Worm (Caenorhabditis elegans): Measurements from ENCODE around the gene sdc-3.

The sdc-3 gene

ce11 chrV:15078560-15078959 is 30.6 kb upstream of the sdc-3 start:
- TF ChIP-seq unc-55 (GFP tag; optimal IDR thresholded peaks at IDR 0.05) = no peak
- no peak for TF ChIP-seq ztf-4 (tag; optimal IDR thresholded peaks at IDR 0.05)
- TF ChIP-seq F13H6.1 (tag; optimal IDR thresholded peaks at IDR 0.05) = no peak
- TF ChIP-seq sma-9 (GFP tag; optimal IDR thresholded peaks at IDR 0.05) = no peak
- no peak for TF ChIP-seq sma-9 (tag; optimal IDR thresholded peaks at IDR 0.05)
- TF ChIP-seq gmeb-1 (tag; optimal IDR thresholded peaks at IDR 0.05) = no peak
- TF ChIP-seq ceh-16 (tag; optimal IDR thresholded peaks at IDR 0.05) = no peak

- TF ChIP-seq C34F6.9 (tag; optimal IDR thresholded peaks at IDR 0.05) (peak; percentile 62), unc-55 (GFP tag; optimal IDR thresholded peaks at IDR 0.05) (peak; percentile 82), ztf-11 (tag; optimal IDR thresholded peaks at IDR 0.05) (no peak), ZK546.5 (tag; optimal IDR thresholded peaks at IDR 0.05) (no peak), nhr-77 (tag; optimal IDR thresholded peaks at IDR 0.05) (no peak), zag-1 (tag; optimal IDR thresholded peaks at IDR 0.05) (peak; percentile 45), nhr-129 (tag; optimal IDR thresholded peaks at IDR 0.05) (peak; percentile 52), mab-5 (tag; optimal IDR thresholded peaks at IDR 0.05) (peak; percentile 11), crh-2 (tag; optimal IDR thresholded peaks at IDR 0.05) (peak; percentile 32), sma-9 (GFP tag; optimal IDR thresholded peaks at IDR 0.05) (peak; percentile 39), sma-9 (tag; optimal IDR thresholded peaks at IDR 0.05) (no peak), sem-4 (tag; optimal IDR thresholded peaks at IDR 0.05) (no peak), lsy-2 (tag; optimal IDR thresholded peaks at IDR 0.05) (peak in 1 of 2 experiments; percentile 35)
Observed at ce11 chrV:15074907-15075306, 26.9 kb upstream of the sdc-3 start.

DNA sequence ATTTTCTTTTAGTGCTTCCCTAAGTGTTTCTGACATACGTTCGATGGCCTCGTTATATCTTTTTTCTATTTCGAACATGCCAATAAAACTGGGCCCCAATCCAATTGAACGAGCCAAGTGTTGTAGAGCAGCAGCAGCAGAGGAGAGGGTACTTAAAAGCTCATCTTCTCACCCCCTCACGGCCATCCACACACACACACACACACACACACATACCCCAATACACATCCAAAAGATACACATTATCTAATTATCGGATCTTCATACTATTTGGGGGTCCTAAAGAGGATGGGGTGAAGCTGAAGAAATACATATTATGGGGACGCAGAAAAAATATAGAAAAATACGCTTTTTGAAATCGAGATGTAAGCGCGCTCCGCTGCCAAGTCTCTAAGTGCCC is 24.7 kb upstream of the sdc-3 start:
- no peak for TF ChIP-seq lin-11 (tag; optimal IDR thresholded peaks at IDR 0.05)
- no peak for TF ChIP-seq snpc-4 (tag; optimal IDR thresholded peaks at IDR 0.05)
- no peak for TF ChIP-seq alr-1 (tag; optimal IDR thresholded peaks at IDR 0.05)
- TF ChIP-seq mbf-1 (tag; optimal IDR thresholded peaks at IDR 0.05) = no peak
- TF ChIP-seq nhr-237 (tag; optimal IDR thresholded peaks at IDR 0.05) = no peak
- no peak for TF ChIP-seq C34F6.9 (tag; optimal IDR thresholded peaks at IDR 0.05)
- TF ChIP-seq ztf-4 (tag; optimal IDR thresholded peaks at IDR 0.05) = no peak
- TF ChIP-seq ceh-16 (tag; optimal IDR thresholded peaks at IDR 0.05) = no peak
- no peak for TF ChIP-seq ama-1 (optimal IDR thresholded peaks at IDR 0.05)
- TF ChIP-seq Y55F3AM.14 (GFP tag; optimal IDR thresholded peaks at IDR 0.05) = no peak
- TF ChIP-seq aly-2 (tag; optimal IDR thresholded peaks at IDR 0.05) = no peak
- no peak for TF ChIP-seq nhr-10 (tag; optimal IDR thresholded peaks at IDR 0.05)
- TF ChIP-seq egl-27 (tag; optimal IDR thresholded peaks at IDR 0.05) = no peak
- no peak for TF ChIP-seq nhr-129 (tag; optimal IDR thresholded peaks at IDR 0.05)

- TF ChIP-seq R02D3.7 (tag; optimal IDR thresholded peaks at IDR 0.05) = peak; percentile 13
- TF ChIP-seq egl-27 (tag; optimal IDR thresholded peaks at IDR 0.05) = peak; percentile 83
- TF ChIP-seq mab-5 (tag; optimal IDR thresholded peaks at IDR 0.05) = peak; percentile 86
- TF ChIP-seq aly-2 (tag; optimal IDR thresholded peaks at IDR 0.05) = no peak
- TF ChIP-seq lsy-2 (tag; optimal IDR thresholded peaks at IDR 0.05) = peak; percentile 50 to 87
- TF ChIP-seq nhr-21 (tag; optimal IDR thresholded peaks at IDR 0.05) = peak; percentile 45
- TF ChIP-seq ceh-16 (tag; optimal IDR thresholded peaks at IDR 0.05) = no peak
- peak; percentile 75 for TF ChIP-seq lin-13 (GFP tag; optimal IDR thresholded peaks at IDR 0.05)
- TF ChIP-seq fos-1 (tag; optimal IDR thresholded peaks at IDR 0.05) = peak; percentile 68
- TF ChIP-seq nhr-129 (tag; optimal IDR thresholded peaks at IDR 0.05) = peak; percentile 92
- TF ChIP-seq F13H6.1 (tag; optimal IDR thresholded peaks at IDR 0.05) = peak; percentile 94
- no peak for TF ChIP-seq gmeb-1 (tag; optimal IDR thresholded peaks at IDR 0.05)
- peak; percentile 77 for TF ChIP-seq Y55F3AM.14 (GFP tag; optimal IDR thresholded peaks at IDR 0.05)
- peak; percentile 58 for TF ChIP-seq unc-55 (GFP tag; optimal IDR thresholded peaks at IDR 0.05)
- TF ChIP-seq nhr-25 (tag; optimal IDR thresholded peaks at IDR 0.05) = peak; percentile 42
- peak; percentile 47 for TF ChIP-seq lin-39 (tag; optimal IDR thresholded peaks at IDR 0.05)
- TF ChIP-seq alr-1 (tag; optimal IDR thresholded peaks at IDR 0.05) = no peak
- TF ChIP-seq sem-4 (tag; optimal IDR thresholded peaks at IDR 0.05) = peak; percentile 25
- peak; percentile 33 for TF ChIP-seq sma-3 (GFP tag; optimal IDR thresholded peaks at IDR 0.05)
- TF ChIP-seq crh-2 (tag; optimal IDR thresholded peaks at IDR 0.05) = peak; percentile 88
- no peak for TF ChIP-seq nhr-237 (tag; optimal IDR thresholded peaks at IDR 0.05)
- TF ChIP-seq unc-39 (tag; optimal IDR thresholded peaks at IDR 0.05) = peak; percentile 28
- peak; percentile 79 for TF ChIP-seq zag-1 (tag; optimal IDR thresholded peaks at IDR 0.05)
- TF ChIP-seq unc-62 (GFP tag; optimal IDR thresholded peaks at IDR 0.05) = peak; percentile 6
- TF ChIP-seq sma-9 (GFP tag; optimal IDR thresholded peaks at IDR 0.05) = peak; percentile 84
- TF ChIP-seq sma-9 (tag; optimal IDR thresholded peaks at IDR 0.05) = no peak
- TF ChIP-seq ztf-4 (tag; optimal IDR thresholded peaks at IDR 0.05) = peak; percentile 40
- no peak for TF ChIP-seq ztf-11 (tag; optimal IDR thresholded peaks at IDR 0.05)
- TF ChIP-seq C34F6.9 (tag; optimal IDR thresholded peaks at IDR 0.05) = peak; percentile 96
- TF ChIP-seq mbf-1 (tag; optimal IDR thresholded peaks at IDR 0.05) = no peak
- peak in 1 of 2 experiments; percentile 73 for TF ChIP-seq mdl-1 (tag; optimal IDR thresholded peaks at IDR 0.05)
Observed at ce11 chrV:15071015-15071810, 23.2 kb upstream of the sdc-3 start, which contains the start of gene unc-76. unc-76 (plus strand) TSS chrV:15071760.
